Worm (Caenorhabditis elegans): ENCODE data around the gene lin-18.

Gene lin-18

ce11 chrX:4005014-4005413 lies 46.7 kb downstream of the lin-18 start, which contains the start of gene R02E12.4:
Gene R02E12.4 (plus strand): TSS chrX:4005314.
- TF ChIP-seq hlh-30 (tag; optimal IDR thresholded peaks at IDR 0.05; ENCODE audit: insufficient read depth), result no peak
- TF ChIP-seq lin-38 (GFP tag; IDR thresholded peaks at IDR 0.05), result no peak
- TF ChIP-seq sdz-12 (GFP tag; optimal IDR thresholded peaks at IDR 0.05), result no peak
- TF ChIP-seq arid-1 (GFP tag; conservative IDR thresholded peaks at IDR 0.05), result no peak
- no peak for TF ChIP-seq unc-130 (GFP tag; optimal IDR thresholded peaks at IDR 0.05)
- TF ChIP-seq dmd-6 (GFP tag; IDR thresholded peaks at IDR 0.05), result no peak
- no peak for TF ChIP-seq egl-27 (tag; optimal IDR thresholded peaks at IDR 0.05)
- no peak for TF ChIP-seq ceh-32 (tag; optimal IDR thresholded peaks at IDR 0.05; ENCODE audit: poor library complexity)
- TF ChIP-seq daf-19 (GFP tag; conservative IDR thresholded peaks at IDR 0.05), result no peak
- TF ChIP-seq cey-2 (tag; optimal IDR thresholded peaks at IDR 0.05; ENCODE audit: borderline replicate concordance, insufficient read depth), result no peak
- TF ChIP-seq mep-1 (tag; optimal IDR thresholded peaks at IDR 0.05), result no peak
- TF ChIP-seq nhr-76 (tag; optimal IDR thresholded peaks at IDR 0.05), result no peak
- TF ChIP-seq zip-2 (tag; optimal IDR thresholded peaks at IDR 0.05), result no peak
- TF ChIP-seq nhr-48 (tag; optimal IDR thresholded peaks at IDR 0.05), result no peak
- no peak for TF ChIP-seq nhr-77 (tag; optimal IDR thresholded peaks at IDR 0.05)
- no peak for TF ChIP-seq lim-7 (GFP tag; IDR thresholded peaks at IDR 0.05)
- no peak for TF ChIP-seq nhr-102 (tag; optimal IDR thresholded peaks at IDR 0.05)

ce11 chrX:4006966-4007365 lies 48.6 kb downstream of the lin-18 start:
- TF ChIP-seq unc-62 (GFP tag; optimal IDR thresholded peaks at IDR 0.05 in 1 of 2), result peak in 1 of 2 experiments; percentile 95
- no peak for TF ChIP-seq unc-62 (tag; optimal IDR thresholded peaks at IDR 0.05)
- no peak for TF ChIP-seq D1046.2 (GFP tag; IDR thresholded peaks at IDR 0.05)
- no peak for TF ChIP-seq unc-130 (GFP tag; optimal IDR thresholded peaks at IDR 0.05)
- TF ChIP-seq arid-1 (GFP tag; conservative IDR thresholded peaks at IDR 0.05), result no peak
- TF ChIP-seq daf-8 (GFP tag; IDR thresholded peaks at IDR 0.05), result no peak
- no peak for TF ChIP-seq nhr-6 (tag; optimal IDR thresholded peaks at IDR 0.05)

- TF ChIP-seq Y75B8A.6 (GFP tag; IDR thresholded peaks at IDR 0.05) (no peak), spr-3 (GFP tag; optimal IDR thresholded peaks at IDR 0.05) (no peak), mep-1 (tag; optimal IDR thresholded peaks at IDR 0.05) (peak; percentile 91), hlh-30 (tag; optimal IDR thresholded peaks at IDR 0.05; ENCODE audit: insufficient read depth) (peak; percentile 64), nhr-10 (tag; optimal IDR thresholded peaks at IDR 0.05) (peak; percentile 61), nhr-28 (tag; optimal IDR thresholded peaks at IDR 0.05) (peak; percentile 92), spr-1 (tag; optimal IDR thresholded peaks at IDR 0.05) (peak; percentile 49), lin-29 (GFP tag; IDR thresholded peaks at IDR 0.05) (no peak), dve-1 (tag; optimal IDR thresholded peaks at IDR 0.05; ENCODE audit: insufficient read depth) (peak; percentile 96), ceh-82 (tag; optimal IDR thresholded peaks at IDR 0.05) (no peak), cey-2 (tag; optimal IDR thresholded peaks at IDR 0.05; ENCODE audit: borderline replicate concordance, insufficient read depth) (peak; percentile 57), hlh-11 (tag; optimal IDR thresholded peaks at IDR 0.05) (peak; percentile 87), daf-16 (GFP tag; optimal IDR thresholded peaks at IDR 0.05) (peak in 1 of 2 experiments; percentile 80), daf-16 (tag; optimal IDR thresholded peaks at IDR 0.05) (peak; percentile 94), nhr-102 (tag; optimal IDR thresholded peaks at IDR 0.05) (peak; percentile 85), dmd-6 (GFP tag; IDR thresholded peaks at IDR 0.05) (peak; percentile 90), sdz-12 (GFP tag; optimal IDR thresholded peaks at IDR 0.05) (no peak), nhr-25 (tag; optimal IDR thresholded peaks at IDR 0.05; ENCODE audit: borderline replicate concordance, insufficient read depth) (no peak), pha-4 (GFP tag; IDR thresholded peaks at IDR 0.05) (0 out of 2 replicates have a peak, but pooled peaks have one; percentile 20), pha-4 (tag; optimal IDR thresholded peaks at IDR 0.05) (no peak), lin-13 (GFP tag; optimal IDR thresholded peaks at IDR 0.05) (peak; percentile 69), unc-62 (GFP tag; optimal IDR thresholded peaks at IDR 0.05 in 1 of 2) (peak in 1 of 2 experiments; percentile 38), unc-62 (tag; optimal IDR thresholded peaks at IDR 0.05) (no peak), nhr-237 (tag; optimal IDR thresholded peaks at IDR 0.05) (no peak), mes-2 (tag; optimal IDR thresholded peaks at IDR 0.05; ENCODE audit: poor library complexity, severe bottlenecking) (peak; percentile 64), attf-4 (tag; optimal IDR thresholded peaks at IDR 0.05) (no peak), ceh-32 (tag; optimal IDR thresholded peaks at IDR 0.05; ENCODE audit: poor library complexity) (no peak), T20F7.1 (GFP tag; optimal IDR thresholded peaks at IDR 0.05) (peak; percentile 76), F10B5.3 (tag; optimal IDR thresholded peaks at IDR 0.05) (no peak), pqm-1 (tag; optimal IDR thresholded peaks at IDR 0.05) (peak; percentile 93), aly-2 (tag; optimal IDR thresholded peaks at IDR 0.05) (no peak), Y105C5A.15 (GFP tag; IDR thresholded peaks at IDR 0.05) (no peak), F44E2.7 (GFP tag; IDR thresholded peaks at IDR 0.05) (no peak), lsy-2 (tag; optimal IDR thresholded peaks at IDR 0.05) (peak in 1 of 2 experiments; percentile 59)
Measured at ce11 chrX:4007724-4008123, 49.4 kb downstream of the lin-18 start.
